Fruit fly (Drosophila melanogaster): ENCODE results near the gene ACXB.

dm6 chr2L:12925311-12925710 lies 8.7 kb downstream of the ACXB start, which contains the start of gene ACXE:
- no peak for TF ChIP-seq CG8478 (optimal IDR thresholded peaks at IDR 0.05)
- no peak for TF ChIP-seq CTCF (optimal IDR thresholded peaks at IDR 0.05)
